Worm (Caenorhabditis elegans) whole organism, late embryonic: ENCODE results near the gene odr-2.

Experiments
- ceh-24 ChIP-seq: sonication (generic microtip); optimal IDR thresholded peaks from 2 replicates; lab custom pipeline; 2016; ENCODE audit warnings: mild to moderate bottlenecking, missing genetic modification characterization, missing compliant biosample characterization
- fax-1 ChIP-seq: sonication (generic microtip); optimal IDR thresholded peaks from 2 replicates; lab custom pipeline; 2016; ENCODE audit warnings: missing genotype, missing genetic modification characterization, missing compliant biosample characterization
- lim-6 ChIP-seq: sonication (generic microtip); optimal IDR thresholded peaks from 2 replicates; lab custom pipeline; 2016; ENCODE audit warnings: missing genetic modification characterization, missing compliant biosample characterization
- madf-2 ChIP-seq: sonication (generic microtip); optimal IDR thresholded peaks from 2 replicates; lab custom pipeline; 2017; ENCODE audit warnings: missing genetic modification characterization, missing compliant biosample characterization
- pha-4 ChIP-seq: fragments of 150-350 bp; optimal IDR thresholded peaks from 2 replicates; lab custom pipeline; 2018; ENCODE audit warnings: missing biosample characterization, missing genetic modification reagents, missing genetic modification characterization
- pros-1 ChIP-seq: fragments of 150-350 bp; optimal IDR thresholded peaks from 2 replicates; lab custom pipeline; 2014; ENCODE audit warnings: missing biosample characterization, missing genetic modification reagents, missing genetic modification characterization
- rnt-1 ChIP-seq: sonication (generic microtip); optimal IDR thresholded peaks from 2 replicates; lab custom pipeline; 2016; ENCODE audit warnings: missing genetic modification characterization, missing compliant biosample characterization

ce11 chrV:7072309-7072708 is 31.0 kb upstream of the odr-2 start, which contains the start of gene F27B10.1:
- TF ChIP-seq pha-4 (tag; lab: Kevin White, UChicago), result no peak
- TF ChIP-seq rnt-1 (tag; lab: Kevin White, UChicago), result no peak
- no peak for TF ChIP-seq madf-2 (tag; lab: Kevin White, UChicago)
- no peak for TF ChIP-seq lim-6 (tag; lab: Kevin White, UChicago)
- TF ChIP-seq ceh-24 (tag; lab: Kevin White, UChicago), result no peak
- no peak for TF ChIP-seq pros-1 (tag; lab: Kevin White, UChicago)
- no peak for TF ChIP-seq fax-1 (tag; lab: Kevin White, UChicago)
